Worm (Caenorhabditis elegans) whole organism, L1 larva: ENCODE data around the gene F44D12.19.

Experiments used
- C04F5.9 ChIP-seq: sonication (generic microtip); optimal IDR thresholded peaks from 2 replicates; lab custom pipeline; 2016; ENCODE audit warnings: missing genetic modification characterization, missing compliant biosample characterization
- F16B12.6 ChIP-seq: fragments of 150-350 bp; optimal IDR thresholded peaks from 2 replicates; lab custom pipeline; 2014; ENCODE audit warnings: missing biosample characterization, missing genetic modification characterization
- Y116A8C.19 ChIP-seq: sonication (generic microtip); optimal IDR thresholded peaks from 2 replicates; lab custom pipeline; 2016; ENCODE audit warnings: missing compliant biosample characterization, missing genetic modification characterization, borderline replicate concordance
- ceh-8 ChIP-seq: fragments of 200-800 bp; sonication (Bioruptor generic); optimal IDR thresholded peaks from 2 replicates; lab custom pipeline; 2018; ENCODE audit warnings: mild to moderate bottlenecking, missing genetic modification characterization, moderate library complexity, missing compliant biosample characterization
- efl-1 ChIP-seq, 4 experiments: fragments of 150-350 bp; optimal IDR thresholded peaks in 3 of 4; peaks in 1 of 4; 1 replicate in 1 of 4; 2 replicates in 3 of 4; lab custom pipeline; 2014; ENCODE audit warnings: missing biosample characterization in 2 of 4, missing genetic modification characterization in 2 of 4, missing genetic modification reagents in 2 of 4
- elt-2 ChIP-seq: sonication (generic microtip); optimal IDR thresholded peaks from 2 replicates; lab custom pipeline; 2016; ENCODE audit warnings: missing genetic modification characterization, mild to moderate bottlenecking, inconsistent platforms, missing compliant biosample characterization, missing genetic modification reagents
- fkh-10 ChIP-seq: sonication (generic microtip); optimal IDR thresholded peaks from 2 replicates; lab custom pipeline; 2017; ENCODE audit warnings: missing biosample characterization, missing genetic modification reagents, missing genetic modification characterization
- nhr-11 ChIP-seq: fragments of 150-350 bp; optimal IDR thresholded peaks from 2 replicates; lab custom pipeline; 2014; ENCODE audit warnings: missing biosample characterization, missing genetic modification characterization
- pax-3 ChIP-seq: fragments of 200-800 bp; sonication (Bioruptor generic); optimal IDR thresholded peaks from 2 replicates; lab custom pipeline; 2018; ENCODE audit warnings: mild to moderate bottlenecking, missing genetic modification characterization, moderate library complexity, missing compliant biosample characterization
- skn-1 ChIP-seq: fragments of 150-350 bp; optimal IDR thresholded peaks from 2 replicates; lab custom pipeline; 2014; ENCODE audit warnings: missing biosample characterization, missing genetic modification characterization
- sup-37 ChIP-seq: fragments of 200-800 bp; sonication (Bioruptor generic); optimal IDR thresholded peaks from 2 replicates; lab custom pipeline; 2018; ENCODE audit warnings: mild to moderate bottlenecking, missing genetic modification characterization, missing compliant biosample characterization
- unc-62 ChIP-seq: fragments of 150-350 bp; optimal IDR thresholded peaks from 2 replicates; lab custom pipeline; 2014; ENCODE audit warnings: missing biosample characterization, missing genetic modification reagents, missing genetic modification characterization

Gene F44D12.19

DNA sequence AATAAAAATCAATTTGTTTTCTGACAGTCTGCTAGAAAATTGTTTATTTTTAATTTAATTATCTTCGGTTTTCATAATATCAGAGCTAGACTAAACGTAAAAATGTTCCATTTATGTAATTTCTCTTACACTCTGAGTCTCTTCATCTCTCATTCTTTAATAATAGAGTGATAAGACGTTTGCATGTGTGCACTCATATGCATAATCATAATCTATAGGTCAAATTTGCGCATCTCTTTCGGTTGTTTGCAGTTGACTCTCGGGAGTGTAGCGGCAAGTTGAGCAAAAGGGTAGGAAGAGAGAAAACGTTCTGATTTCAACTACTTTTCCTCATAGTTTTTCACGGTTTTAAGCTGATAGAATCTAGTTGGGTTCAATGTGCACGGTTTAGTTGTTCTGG is 45.1 kb downstream of the F44D12.19 start:
- TF ChIP-seq elt-2 (tag; lab: Kevin White, UChicago) (peak; percentile 22), F16B12.6 (tag; lab: Kevin White, UChicago) (no peak), skn-1 (tag; lab: Kevin White, UChicago) (no peak), nhr-11 (tag; lab: Kevin White, UChicago) (no peak)

DNA sequence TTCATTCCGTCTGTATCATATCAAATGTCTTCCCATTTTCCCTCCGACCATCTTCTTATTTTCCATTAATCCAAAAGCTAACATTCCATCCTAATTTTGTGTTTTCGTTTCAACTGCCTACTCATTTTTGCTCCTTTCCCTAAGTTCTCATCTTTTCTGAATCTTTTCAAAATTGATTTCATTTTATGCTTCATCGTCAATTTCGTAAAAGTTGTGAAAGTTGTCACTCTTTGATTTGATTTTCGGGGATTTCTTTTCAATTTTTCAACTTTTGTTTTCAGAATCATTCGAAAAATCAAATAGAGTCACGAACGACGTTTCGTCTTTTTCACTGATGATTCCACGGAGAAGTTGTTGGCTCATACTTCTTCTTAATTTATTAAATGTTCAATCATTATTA is 46.2 kb downstream of the F44D12.19 start, which contains the start of gene cwn-2:
cwn-2 (plus strand) TSS at position 276 of the 400 bp plus-strand sequence.
- no peak for TF ChIP-seq Y116A8C.19
- TF ChIP-seq ceh-8 (GFP tag; lab: Kevin White, UChicago), result no peak
- TF ChIP-seq efl-1 (optimal IDR thresholded peaks at IDR 0.05; lab: Kevin White, UChicago), result no peak
- TF ChIP-seq efl-1 (GFP tag; optimal IDR thresholded peaks at IDR 0.05 in 1 of 2; lab: Kevin White, UChicago), result peak in 1 of 2 experiments; percentile 91
- TF ChIP-seq C04F5.9 (tag; lab: Kevin White, UChicago), result no peak
- TF ChIP-seq fkh-10 (GFP tag; lab: Kevin White, UChicago), result peak; percentile 86
- no peak for TF ChIP-seq unc-62 (GFP tag; lab: Kevin White, UChicago)
- TF ChIP-seq, all 84 proteins: peak for 2

DNA sequence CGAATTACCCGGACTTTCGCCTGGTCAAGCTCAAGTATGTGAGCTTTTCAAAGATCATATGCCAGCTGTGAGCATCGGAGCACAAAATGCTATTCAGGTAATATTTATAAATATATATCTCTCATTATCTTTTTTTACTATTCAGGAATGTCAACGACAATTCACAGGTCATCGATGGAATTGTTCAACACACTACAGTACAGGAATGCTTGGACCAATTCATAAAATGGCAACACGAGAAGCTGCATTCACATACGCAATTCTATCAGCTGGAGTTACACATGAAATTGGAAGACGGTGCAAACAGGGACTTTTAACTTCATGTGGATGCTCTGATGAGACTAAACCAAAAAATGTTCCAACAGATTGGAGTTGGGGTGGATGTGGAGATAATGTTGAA is 46.9 kb downstream of the F44D12.19 start:
- TF ChIP-seq pax-3 (tag; lab: Kevin White, UChicago) (no peak), sup-37 (no peak)
